Fruit fly (Drosophila melanogaster) whole organism, embryonic: ENCODE data around the gene haf.

ENCODE experiments used
- Bteb2 ChIP-seq: fragments of 200-800 bp; sonication (Bioruptor generic); optimal IDR thresholded peaks from 2 replicates; lab custom pipeline; 2016; ENCODE audit warnings: missing biosample characterization, missing genetic modification characterization
- CG10267 ChIP-seq: fragments of 200-800 bp; sonication (Bioruptor generic); optimal IDR thresholded peaks from 2 replicates; lab custom pipeline; 2018; ENCODE audit warnings: missing biosample characterization, mild to moderate bottlenecking, missing genetic modification characterization, moderate library complexity
- CG10366 ChIP-seq: fragments of 200-800 bp; sonication (Bioruptor generic); IDR thresholded peaks from 2 replicates; pipeline ENCODE4 v1.3.6; 2022; ENCODE audit warnings: missing biosample characterization, missing genetic modification characterization
- CG10959 ChIP-seq: fragments of 200-800 bp; sonication (Bioruptor generic); IDR thresholded peaks from 2 replicates; pipeline ENCODE4 v1.3.6; 2022; ENCODE audit warnings: missing biosample characterization, missing genetic modification characterization
- CG12155 ChIP-seq: fragments of 200-800 bp; sonication (Bioruptor generic); optimal IDR thresholded peaks from 3 replicates; lab custom pipeline; 2016; ENCODE audit warnings: missing biosample characterization, missing genetic modification characterization
- CG12236 ChIP-seq: fragments of 200-800 bp; sonication (Bioruptor generic); optimal IDR thresholded peaks from 2 replicates; lab custom pipeline; 2016; ENCODE audit warnings: missing biosample characterization, missing genetic modification characterization
- CG13123 ChIP-seq: fragments of 200-800 bp; sonication (Bioruptor generic); optimal IDR thresholded peaks from 2 replicates; lab custom pipeline; 2016; ENCODE audit warnings: missing biosample characterization, missing genetic modification characterization
- CG13287 ChIP-seq: fragments of 200-800 bp; sonication (Bioruptor generic); IDR thresholded peaks from 2 replicates; pipeline ENCODE4 v1.3.6; 2022; ENCODE audit warnings: missing biosample characterization, missing genetic modification characterization; ENCODE audit not compliant: partially characterized antibody
- CG17186 ChIP-seq: fragments of 200-800 bp; sonication (Bioruptor generic); optimal IDR thresholded peaks from 3 replicates; lab custom pipeline; 2017; ENCODE audit warnings: missing biosample characterization, missing genetic modification reagents, missing genetic modification characterization
- CG17385 ChIP-seq: fragments of 200-800 bp; sonication (Bioruptor generic); optimal IDR thresholded peaks from 3 replicates; lab custom pipeline; 2018; ENCODE audit warnings: missing biosample characterization, mild to moderate bottlenecking, missing genetic modification characterization
- CG18011 ChIP-seq: fragments of 200-800 bp; sonication (Bioruptor generic); optimal IDR thresholded peaks from 2 replicates; lab custom pipeline; 2017; ENCODE audit warnings: missing biosample characterization, missing genetic modification characterization, mild to moderate bottlenecking, moderate library complexity, missing genotype
- CG2199 ChIP-seq: fragments of 200-800 bp; sonication (Bioruptor generic); IDR thresholded peaks from 3 replicates; pipeline ENCODE4 v1.3.6; 2022; ENCODE audit warnings: missing biosample characterization, missing genetic modification characterization
- CG2202 ChIP-seq: fragments of 200-800 bp; sonication (Bioruptor generic); optimal IDR thresholded peaks from 2 replicates; lab custom pipeline; 2018; ENCODE audit warnings: missing biosample characterization, mild to moderate bottlenecking, missing genetic modification characterization
- CG30431 ChIP-seq: fragments of 200-800 bp; sonication (Bioruptor generic); optimal IDR thresholded peaks from 2 replicates; lab custom pipeline; 2017; ENCODE audit warnings: missing biosample characterization, missing genetic modification characterization
- CG31365 ChIP-seq: fragments of 200-800 bp; sonication (Bioruptor generic); optimal IDR thresholded peaks from 2 replicates; lab custom pipeline; 2018; ENCODE audit warnings: missing biosample characterization, mild to moderate bottlenecking, missing genetic modification characterization
- CG4360 ChIP-seq: fragments of 200-800 bp; sonication (Bioruptor generic); IDR thresholded peaks from 2 replicates; pipeline ENCODE4 v1.3.6; 2022; ENCODE audit warnings: missing biosample characterization, missing genetic modification characterization
- CG6175 ChIP-seq: fragments of 200-800 bp; sonication (Bioruptor generic); IDR thresholded peaks from 3 replicates; pipeline ENCODE4 v1.3.6; 2022; ENCODE audit warnings: missing biosample characterization, missing genetic modification characterization
- CG7271 ChIP-seq: fragments of 200-800 bp; sonication (Bioruptor generic); optimal IDR thresholded peaks from 2 replicates; lab custom pipeline; 2018; ENCODE audit warnings: missing biosample characterization, mild to moderate bottlenecking, missing genetic modification characterization, moderate library complexity
- CG7786 ChIP-seq: fragments of 200-800 bp; sonication (Bioruptor generic); optimal IDR thresholded peaks from 2 replicates; lab custom pipeline; 2016; ENCODE audit warnings: missing biosample characterization, missing genetic modification characterization
- CG8089 ChIP-seq: fragments of 200-800 bp; sonication (Bioruptor generic); optimal IDR thresholded peaks from 3 replicates; lab custom pipeline; 2016; ENCODE audit warnings: missing biosample characterization, missing genetic modification characterization
- CG8359 ChIP-seq: fragments of 200-800 bp; sonication (Bioruptor generic); optimal IDR thresholded peaks from 2 replicates; lab custom pipeline; 2017; ENCODE audit warnings: missing biosample characterization, mild to moderate bottlenecking, missing genetic modification characterization, borderline replicate concordance
- CG9437 ChIP-seq: fragments of 200-800 bp; sonication (Bioruptor generic); optimal IDR thresholded peaks from 2 replicates; lab custom pipeline; 2018; ENCODE audit warnings: missing biosample characterization, mild to moderate bottlenecking, missing genetic modification characterization
- HHEX ChIP-seq: fragments of 200-800 bp; sonication (Bioruptor generic); optimal IDR thresholded peaks from 3 replicates; lab custom pipeline; 2017; ENCODE audit warnings: missing biosample characterization, mild to moderate bottlenecking, missing genetic modification characterization, missing genetic modification reagents
- Hr78 ChIP-seq, 2 experiments: fragments of 200-800 bp in 1 of 2; fragments of >200 bp in 1 of 2; sonication (Bioruptor generic) in 1 of 2; optimal IDR thresholded peaks; 2 replicates each; lab custom pipeline; 2017 to 2019; ENCODE audit warnings: missing biosample characterization in 2 of 2, missing genetic modification characterization in 2 of 2, mild to moderate bottlenecking in 1 of 2, moderate library complexity in 1 of 2
- Lhr ChIP-seq: fragments of 200-800 bp; sonication (Bioruptor generic); optimal IDR thresholded peaks from 3 replicates; lab custom pipeline; 2017; ENCODE audit warnings: mild to moderate bottlenecking, missing biosample characterization, missing genetic modification reagents, missing genetic modification characterization
- Mrtf ChIP-seq: fragments of 200-800 bp; sonication (Bioruptor generic); IDR thresholded peaks from 3 replicates; pipeline ENCODE4 v1.3.6; 2022; ENCODE audit warnings: missing biosample characterization, missing genetic modification characterization
- Ptx1 ChIP-seq: fragments of 200-800 bp; sonication (Bioruptor generic); IDR thresholded peaks from 2 replicates; pipeline ENCODE4 v1.3.6; 2022; ENCODE audit warnings: missing biosample characterization, missing genetic modification characterization
- Sin3A ChIP-seq: fragments of >200 bp; optimal IDR thresholded peaks from 2 replicates; lab custom pipeline; 2018
- Sox100B ChIP-seq: fragments of 200-800 bp; sonication (Bioruptor generic); optimal IDR thresholded peaks from 3 replicates; lab custom pipeline; 2018; ENCODE audit warnings: missing biosample characterization, mild to moderate bottlenecking, missing genetic modification characterization
- TFAM ChIP-seq: fragments of 200-800 bp; sonication (Bioruptor generic); optimal IDR thresholded peaks from 2 replicates; lab custom pipeline; 2017; ENCODE audit warnings: missing biosample characterization, missing genetic modification characterization, inconsistent platforms
- YL-1 ChIP-seq: fragments of 200-800 bp; sonication (Bioruptor generic); optimal IDR thresholded peaks from 3 replicates; lab custom pipeline; 2017; ENCODE audit warnings: missing biosample characterization, mild to moderate bottlenecking, missing genetic modification characterization
- chm ChIP-seq: fragments of 200-800 bp; sonication (Bioruptor generic); IDR thresholded peaks from 2 replicates; pipeline ENCODE4 v1.3.6; 2022; ENCODE audit warnings: missing biosample characterization, missing genetic modification characterization
- corto ChIP-seq: fragments of 200-800 bp; sonication (Bioruptor generic); optimal IDR thresholded peaks from 2 replicates; lab custom pipeline; 2016; ENCODE audit warnings: missing biosample characterization, mild to moderate bottlenecking, missing genetic modification characterization, moderate library complexity
- gce ChIP-seq: fragments of 200-800 bp; sonication (Bioruptor generic); IDR thresholded peaks from 3 replicates; pipeline ENCODE4 v1.3.6; 2022; ENCODE audit warnings: missing biosample characterization, missing genetic modification characterization
- grau ChIP-seq: fragments of 200-800 bp; optimal IDR thresholded peaks from 3 replicates; lab custom pipeline; 2019; ENCODE audit warnings: missing biosample characterization, mild to moderate bottlenecking, missing genetic modification characterization, moderate library complexity
- grn ChIP-seq: fragments of 200-800 bp; sonication (Bioruptor generic); optimal IDR thresholded peaks from 3 replicates; lab custom pipeline; 2017; ENCODE audit warnings: missing biosample characterization, missing genetic modification characterization
- her ChIP-seq: fragments of 200-800 bp; sonication (Bioruptor generic); optimal IDR thresholded peaks from 2 replicates; lab custom pipeline; 2016; ENCODE audit warnings: missing biosample characterization, missing genetic modification characterization
- kah ChIP-seq: fragments of 200-800 bp; sonication (Bioruptor generic); optimal IDR thresholded peaks from 2 replicates; lab custom pipeline; 2018; ENCODE audit warnings: missing biosample characterization, mild to moderate bottlenecking, missing genetic modification characterization
- ken ChIP-seq: fragments of 200-800 bp; sonication (Bioruptor generic); IDR thresholded peaks from 3 replicates; pipeline ENCODE4 v1.3.6; 2022; ENCODE audit warnings: missing biosample characterization, missing genetic modification characterization
- knrl ChIP-seq: fragments of 200-800 bp; sonication (Bioruptor generic); IDR thresholded peaks from 3 replicates; pipeline ENCODE4 v1.3.6; 2022; ENCODE audit warnings: missing biosample characterization, missing genetic modification characterization; ENCODE audit not compliant: partially characterized antibody
- lbe ChIP-seq: fragments of 200-800 bp; sonication (Bioruptor generic); optimal IDR thresholded peaks from 2 replicates; lab custom pipeline; 2016; ENCODE audit warnings: missing biosample characterization, mild to moderate bottlenecking, missing genetic modification characterization
- maf-S ChIP-seq: fragments of 200-800 bp; sonication (Bioruptor generic); optimal IDR thresholded peaks from 2 replicates; lab custom pipeline; 2016; ENCODE audit warnings: missing biosample characterization, missing genetic modification characterization
- oc ChIP-seq: fragments of 200-800 bp; sonication (Bioruptor generic); optimal IDR thresholded peaks from 2 replicates; lab custom pipeline; 2018; ENCODE audit warnings: missing biosample characterization, mild to moderate bottlenecking, missing genetic modification characterization, moderate library complexity
- p53 ChIP-seq: fragments of 200-800 bp; sonication (Bioruptor generic); optimal IDR thresholded peaks from 2 replicates; lab custom pipeline; 2016; ENCODE audit warnings: missing biosample characterization, missing genetic modification characterization
- pfk ChIP-seq: fragments of 200-800 bp; sonication (Bioruptor generic); optimal IDR thresholded peaks from 2 replicates; lab custom pipeline; 2018; ENCODE audit warnings: missing biosample characterization, mild to moderate bottlenecking, missing genetic modification characterization, moderate library complexity
- psq ChIP-seq: fragments of 200-800 bp; sonication (Bioruptor generic); optimal IDR thresholded peaks from 2 replicates; lab custom pipeline; 2017; ENCODE audit warnings: missing biosample characterization, missing genetic modification characterization
- pum ChIP-seq: fragments of 200-800 bp; sonication (Bioruptor generic); optimal IDR thresholded peaks from 2 replicates; lab custom pipeline; 2016; ENCODE audit warnings: missing biosample characterization, missing genetic modification characterization
- sima ChIP-seq: fragments of 200-800 bp; sonication (Bioruptor generic); optimal IDR thresholded peaks from 2 replicates; lab custom pipeline; 2016; ENCODE audit warnings: missing biosample characterization, missing genetic modification characterization
- slbo ChIP-seq: fragments of 200-800 bp; sonication (Bioruptor generic); IDR thresholded peaks from 2 replicates; pipeline ENCODE4 v1.3.6; 2022; ENCODE audit warnings: missing biosample characterization, missing genetic modification characterization
- tna ChIP-seq: fragments of 200-800 bp; sonication (Bioruptor generic); IDR thresholded peaks from 2 replicates; pipeline ENCODE4 v1.3.6; 2022; ENCODE audit warnings: missing biosample characterization, missing genetic modification characterization; ENCODE audit not compliant: partially characterized antibody
- tup ChIP-seq: fragments of 200-800 bp; sonication (Bioruptor generic); optimal IDR thresholded peaks from 2 replicates; lab custom pipeline; 2016; ENCODE audit warnings: missing biosample characterization, mild to moderate bottlenecking, missing genetic modification characterization, moderate library complexity
- unc-4 ChIP-seq: fragments of 200-800 bp; sonication (Bioruptor generic); IDR thresholded peaks from 2 replicates; pipeline ENCODE4 v1.3.6; 2022; ENCODE audit warnings: missing biosample characterization, missing genetic modification characterization; ENCODE audit not compliant: partially characterized antibody

The haf gene

DNA sequence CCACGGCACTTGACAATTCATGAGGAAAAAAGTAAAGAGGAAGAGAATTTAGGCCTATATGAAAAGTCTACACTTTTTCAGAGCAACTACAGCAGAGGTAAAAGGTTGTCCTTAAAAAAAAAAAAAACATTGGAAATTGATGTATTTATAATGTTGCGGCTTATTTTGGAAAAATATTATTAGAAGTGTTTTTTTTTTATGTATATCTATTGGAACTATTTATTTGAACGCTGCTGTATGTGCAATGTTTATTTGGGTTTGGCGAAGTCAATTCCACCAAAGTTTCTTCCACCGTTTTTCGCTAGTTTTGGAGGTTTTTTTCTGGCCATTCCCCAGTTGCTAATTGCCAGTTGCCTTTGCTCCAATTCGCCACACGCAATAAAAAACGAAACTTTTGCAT is 100.9 kb downstream of the haf start (continued):
- TF ChIP-seq tna (no peak), TFAM (no peak), unc-4 (no peak), CG17385 (GFP tag; lab: Kevin White, UChicago) (peak; percentile 34), CG9437 (GFP tag; lab: Kevin White, UChicago) (no peak), tup (GFP tag; lab: Kevin White, UChicago) (no peak), chm (GFP tag; lab: Robert Waterston, UW) (peak; percentile 50; the same call in 1 of the 2 replicates), CG4360 (GFP tag; lab: Robert Waterston, UW) (no peak), CG6175 (no peak), Bteb2 (GFP tag; lab: Kevin White, UChicago) (no peak), ken (GFP tag; lab: Robert Waterston, UW) (peak; percentile 37; the same call in 1 of the 3 replicates), CG10959 (GFP tag; lab: Robert Waterston, UW) (no peak), sima (GFP tag; lab: Kevin White, UChicago) (no peak), grau (peak; percentile 7), CG12236 (GFP tag; lab: Kevin White, UChicago) (no peak), Hr78 (GFP tag; optimal IDR thresholded peaks at IDR 0.05; lab: Kevin White, UChicago) (no peak), pum (no peak), pfk (GFP tag; lab: Kevin White, UChicago) (no peak), Lhr (GFP tag; lab: Kevin White, UChicago) (no peak), corto (GFP tag; lab: Kevin White, UChicago) (no peak), oc (no peak), CG10366 (GFP tag; lab: Robert Waterston, UW) (peak; percentile 52), CG2202 (tag; lab: Kevin White, UChicago) (no peak), CG17186 (GFP tag; lab: Kevin White, UChicago) (no peak), CG7786 (no peak), CG8089 (GFP tag; lab: Kevin White, UChicago) (no peak), psq (no peak), grn (no peak), CG13123 (peak; percentile 0), CG30431 (GFP tag; lab: Kevin White, UChicago) (no peak), CG2199 (GFP tag; lab: Robert Waterston, UW) (no peak), Mrtf (GFP tag; lab: Robert Waterston, UW) (no peak), CG10267 (tag; lab: Kevin White, UChicago) (no peak), lbe (GFP tag; lab: Kevin White, UChicago) (no peak), her (GFP tag; lab: Kevin White, UChicago) (no peak), CG31365 (tag; lab: Kevin White, UChicago) (no peak), slbo (peak; percentile 50), kah (GFP tag; lab: Kevin White, UChicago) (no peak), CG12155 (GFP tag; lab: Kevin White, UChicago) (peak; percentile 38), knrl (GFP tag; lab: Robert Waterston, UW) (no peak), HHEX (GFP tag; lab: Kevin White, UChicago) (no peak), YL-1 (GFP tag; lab: Kevin White, UChicago) (no peak), Ptx1 (GFP tag; lab: Robert Waterston, UW) (peak; percentile 67), CG18011 (GFP tag; lab: Kevin White, UChicago) (peak; percentile 13), p53 (GFP tag; lab: Kevin White, UChicago) (no peak), CG8359 (GFP tag; lab: Kevin White, UChicago) (no peak), CG13287 (GFP tag; lab: Robert Waterston, UW) (no peak), gce (GFP tag; lab: Robert Waterston, UW) (no peak), CG7271 (no peak), maf-S (GFP tag; lab: Kevin White, UChicago) (no peak), Sox100B (GFP tag; lab: Kevin White, UChicago) (no peak), Sin3A (lab: Kevin White, UChicago) (no peak)
